Worm (Caenorhabditis elegans): Measurements from ENCODE around the gene srh-236.

- TF ChIP-seq T22C8.4 (GFP tag; IDR thresholded peaks at IDR 0.05) (no peak), med-1 (GFP tag; optimal IDR thresholded peaks at IDR 0.05; ENCODE audit: insufficient read depth) (no peak), ref-1 (GFP tag; conservative IDR thresholded peaks at IDR 0.05) (no peak), ztf-29 (GFP tag; IDR thresholded peaks at IDR 0.05) (no peak)
Observed at ce11 chrV:17165409-17165808, 46.4 kb downstream of the srh-236 start, which contains the start of gene srh-102.
